Worm (Caenorhabditis elegans) whole organism, young adult: ENCODE measurements around the gene lido-6.

Experiments
- F23B12.7 ChIP-seq: sonication (generic microtip); optimal IDR thresholded peaks from 2 replicates; lab custom pipeline; 2017; ENCODE audit warnings: missing genetic modification characterization, mild to moderate bottlenecking, missing compliant biosample characterization, antibody characterized with exemption, moderate library complexity; ENCODE audit not compliant: insufficient read depth
- F37B4.10 ChIP-seq: fragments of 200-800 bp; sonication (Bioruptor generic); IDR thresholded peaks from 2 replicates; pipeline ENCODE4 v1.3.6; 2022; ENCODE audit warnings: missing genetic modification characterization, missing compliant biosample characterization
- F39B2.1 ChIP-seq: fragments of 200-800 bp; sonication (Bioruptor generic); IDR thresholded peaks from 2 replicates; pipeline ENCODE4 v1.3.6; 2022; ENCODE audit warnings: missing genetic modification reagents, missing genetic modification characterization, missing compliant biosample characterization
- F57A8.1 ChIP-seq: fragments of 200-800 bp; sonication (Bioruptor generic); optimal IDR thresholded peaks from 2 replicates; lab custom pipeline; 2018; ENCODE audit warnings: mild to moderate bottlenecking, missing genetic modification characterization, moderate library complexity, missing compliant biosample characterization
- K11D2.4 ChIP-seq: fragments of 200-800 bp; sonication (Bioruptor generic); IDR thresholded peaks from 2 replicates; pipeline ENCODE4 v1.3.6; 2022; ENCODE audit warnings: missing genetic modification reagents, missing genetic modification characterization, missing compliant biosample characterization
- K12H6.12 ChIP-seq: fragments of 200-800 bp; sonication (Bioruptor generic); optimal IDR thresholded peaks from 2 replicates; lab custom pipeline; 2018; ENCODE audit warnings: mild to moderate bottlenecking, missing genetic modification characterization, missing compliant biosample characterization
- T07F8.4 ChIP-seq: sonication (generic microtip); optimal IDR thresholded peaks from 2 replicates; lab custom pipeline; 2016; ENCODE audit warnings: mild to moderate bottlenecking, missing genetic modification characterization, moderate library complexity, missing compliant biosample characterization
- aptf-2 ChIP-seq: fragments of 200-800 bp; sonication (Bioruptor generic); conservative IDR thresholded peaks from 2 replicates; pipeline ENCODE4 v1.3.6; 2022; ENCODE audit warnings: missing genetic modification reagents, missing genetic modification characterization, missing compliant biosample characterization
- ceh-100 ChIP-seq: fragments of 200-800 bp; sonication (Bioruptor generic); IDR thresholded peaks from 2 replicates; pipeline ENCODE4 v1.3.6; 2022; ENCODE audit warnings: missing genetic modification reagents, missing genetic modification characterization, missing compliant biosample characterization
- ceh-58 ChIP-seq: fragments of 200-800 bp; sonication (Bioruptor generic); IDR thresholded peaks from 2 replicates; pipeline ENCODE4 v1.3.6; 2022; ENCODE audit warnings: missing genetic modification characterization, missing compliant biosample characterization
- ceh-91 ChIP-seq: fragments of 200-800 bp; sonication (Bioruptor generic); IDR thresholded peaks from 2 replicates; pipeline ENCODE4 v1.3.6; 2022; ENCODE audit warnings: missing genetic modification reagents, missing genetic modification characterization, missing compliant biosample characterization
- die-1 ChIP-seq: sonication (generic microtip); optimal IDR thresholded peaks from 2 replicates; lab custom pipeline; 2016; ENCODE audit warnings: missing genotype, mild to moderate bottlenecking, missing genetic modification characterization, missing compliant biosample characterization
- dpl-1 ChIP-seq: fragments of 150-350 bp; optimal IDR thresholded peaks from 2 replicates; lab custom pipeline; 2014; ENCODE audit warnings: missing biosample characterization, missing genetic modification reagents, missing genetic modification characterization
- efl-1 ChIP-seq: fragments of 150-350 bp; optimal IDR thresholded peaks from 2 replicates; lab custom pipeline; 2014; ENCODE audit warnings: missing biosample characterization, missing genetic modification reagents, missing genetic modification characterization
- egl-18 ChIP-seq: fragments of 200-800 bp; sonication (Bioruptor generic); IDR thresholded peaks from 2 replicates; pipeline ENCODE4 v1.3.6; 2022; ENCODE audit warnings: missing genetic modification reagents, missing genetic modification characterization, missing compliant biosample characterization
- hlh-12 ChIP-seq: sonication (generic microtip); optimal IDR thresholded peaks from 2 replicates; lab custom pipeline; 2016; ENCODE audit warnings: missing genetic modification characterization, missing compliant biosample characterization
- hlh-26 ChIP-seq: fragments of 200-800 bp; sonication (Bioruptor generic); conservative IDR thresholded peaks from 2 replicates; pipeline ENCODE4 v1.3.6; 2022; ENCODE audit warnings: missing genetic modification reagents, missing genetic modification characterization, missing compliant biosample characterization
- hrde-1 ChIP-seq: sonication (generic microtip); optimal IDR thresholded peaks from 2 replicates; lab custom pipeline; 2016; ENCODE audit warnings: missing genetic modification characterization, mild to moderate bottlenecking, missing compliant biosample characterization, moderate library complexity, missing genotype, missing genetic modification reagents, borderline replicate concordance
- lin-54 ChIP-seq: fragments of 200-800 bp; sonication (Bioruptor generic); optimal IDR thresholded peaks from 2 replicates; lab custom pipeline; 2018; ENCODE audit warnings: mild to moderate bottlenecking, missing genetic modification characterization, missing compliant biosample characterization
- lir-1 ChIP-seq: fragments of 200-800 bp; sonication (Bioruptor generic); conservative IDR thresholded peaks from 2 replicates; pipeline ENCODE4 v1.3.6; 2022; ENCODE audit warnings: missing genetic modification reagents, missing genetic modification characterization, missing compliant biosample characterization
- lsy-27 ChIP-seq: sonication (generic microtip); optimal IDR thresholded peaks from 2 replicates; lab custom pipeline; 2017; ENCODE audit warnings: missing genetic modification characterization, mild to moderate bottlenecking, missing compliant biosample characterization, antibody characterized with exemption, missing genotype, borderline replicate concordance; ENCODE audit not compliant: insufficient read depth
- madf-3 ChIP-seq: fragments of 200-800 bp; sonication (Bioruptor generic); IDR thresholded peaks from 2 replicates; pipeline ENCODE4 v1.3.6; 2022; ENCODE audit warnings: missing genetic modification reagents, missing genetic modification characterization, missing compliant biosample characterization
- mes-4 ChIP-seq: sonication (generic microtip); optimal IDR thresholded peaks from 2 replicates; lab custom pipeline; 2016; ENCODE audit warnings: missing genotype, missing genetic modification characterization, missing compliant biosample characterization
- nfya-2 ChIP-seq: fragments of 200-800 bp; sonication (Bioruptor generic); IDR thresholded peaks from 2 replicates; pipeline ENCODE4 v1.3.6; 2022; ENCODE audit warnings: missing genetic modification reagents, missing genetic modification characterization, missing compliant biosample characterization
- nhr-120 ChIP-seq: fragments of 200-800 bp; sonication (Bioruptor generic); IDR thresholded peaks from 2 replicates; pipeline ENCODE4 v1.3.6; 2022; ENCODE audit warnings: missing genetic modification characterization, missing compliant biosample characterization
- nhr-27 ChIP-seq: fragments of 200-800 bp; sonication (Bioruptor generic); optimal IDR thresholded peaks from 2 replicates; lab custom pipeline; 2018; ENCODE audit warnings: mild to moderate bottlenecking, missing genetic modification characterization, moderate library complexity, missing compliant biosample characterization
- pbrm-1 ChIP-seq: fragments of 200-800 bp; sonication (Bioruptor generic); IDR thresholded peaks from 2 replicates; pipeline ENCODE4 v1.3.6; 2022; ENCODE audit warnings: missing genetic modification reagents, missing genetic modification characterization, missing compliant biosample characterization
- rec-8 ChIP-seq, 2 experiments: sonication (generic microtip); optimal IDR thresholded peaks; 2 replicates each; lab custom pipeline; 2016; ENCODE audit warnings: mild to moderate bottlenecking in 2 of 2, missing genetic modification characterization in 2 of 2, missing genetic modification reagents in 2 of 2, missing genotype in 2 of 2, missing biosample characterization in 1 of 2, missing compliant biosample characterization in 1 of 2, moderate library complexity in 1 of 2
- repo-1 ChIP-seq: sonication (generic microtip); optimal IDR thresholded peaks from 2 replicates; lab custom pipeline; 2017; ENCODE audit warnings: mild to moderate bottlenecking, missing genetic modification characterization, missing compliant biosample characterization
- sdz-38 ChIP-seq: sonication (generic microtip); optimal IDR thresholded peaks from 2 replicates; lab custom pipeline; 2016; ENCODE audit warnings: missing genotype, missing genetic modification characterization, missing compliant biosample characterization
- snpc-1.1 ChIP-seq: sonication (generic microtip); optimal IDR thresholded peaks from 2 replicates; lab custom pipeline; 2017; ENCODE audit warnings: missing genetic modification characterization, mild to moderate bottlenecking, missing compliant biosample characterization, antibody characterized with exemption, moderate library complexity, missing genotype, missing genetic modification reagents; ENCODE audit not compliant: insufficient read depth
- snpc-1.3 ChIP-seq: sonication (generic microtip); optimal IDR thresholded peaks from 2 replicates; lab custom pipeline; 2017; ENCODE audit warnings: missing genetic modification characterization, mild to moderate bottlenecking, missing compliant biosample characterization, antibody characterized with exemption, moderate library complexity, missing genotype, missing genetic modification reagents; ENCODE audit not compliant: insufficient read depth
- somi-1 ChIP-seq: fragments of 200-800 bp; sonication (Bioruptor generic); optimal IDR thresholded peaks from 2 replicates; lab custom pipeline; 2018; ENCODE audit warnings: mild to moderate bottlenecking, missing genetic modification characterization, missing compliant biosample characterization
- tbp1 ChIP-seq: fragments of 200-800 bp; sonication (Bioruptor generic); optimal IDR thresholded peaks from 2 replicates; lab custom pipeline; 2018; ENCODE audit warnings: mild to moderate bottlenecking, missing genetic modification characterization, missing compliant biosample characterization
- unc-62 ChIP-seq: fragments of 150-350 bp; optimal IDR thresholded peaks from 2 replicates; lab custom pipeline; 2014; ENCODE audit warnings: missing biosample characterization, missing genetic modification reagents, missing genetic modification characterization
- zfh-2 ChIP-seq: fragments of 200-800 bp; sonication (Bioruptor generic); conservative IDR thresholded peaks from 2 replicates; pipeline ENCODE4 v1.3.6; 2022; ENCODE audit warnings: missing genetic modification reagents, missing genetic modification characterization, missing compliant biosample characterization
- zim-3 ChIP-seq: sonication (generic microtip); optimal IDR thresholded peaks from 2 replicates; lab custom pipeline; 2017; ENCODE audit warnings: mild to moderate bottlenecking, missing genetic modification characterization, moderate library complexity, missing compliant biosample characterization
- ztf-18 ChIP-seq: sonication (generic microtip); optimal IDR thresholded peaks from 2 replicates; lab custom pipeline; 2016; ENCODE audit warnings: missing genotype, mild to moderate bottlenecking, missing genetic modification characterization, missing compliant biosample characterization
- ztf-25 ChIP-seq: fragments of 200-800 bp; sonication (Bioruptor generic); IDR thresholded peaks from 2 replicates; pipeline ENCODE4 v1.3.6; 2022; ENCODE audit warnings: missing genetic modification reagents, missing genetic modification characterization, missing compliant biosample characterization

lido-6 gene

ce11 chrX:17110555-17110954 lies 4.4 kb downstream of the lido-6 start, which contains the start of gene lido-5 (continued):
- TF ChIP-seq madf-3 (no peak), sdz-38 (tag; lab: Kevin White, UChicago) (no peak), F37B4.10 (no peak), snpc-1.1 (tag; lab: Kevin White, UChicago) (no peak), dpl-1 (GFP tag; lab: Kevin White, UChicago) (no peak)

ce11 chrX:17107670-17108069 lies 7.3 kb downstream of the lido-6 start, which contains the start of gene lido-4:
Gene lido-4, minus strand, starts transcription at chrX:17107770.
- TF ChIP-seq mes-4 (tag; lab: Kevin White, UChicago) = no peak
- no peak for TF ChIP-seq die-1
- no peak for TF ChIP-seq ztf-25 (GFP tag; lab: Robert Waterston, UW)
- no peak for TF ChIP-seq K11D2.4 (GFP tag; lab: Robert Waterston, UW)
- no peak for TF ChIP-seq repo-1 (tag; lab: Kevin White, UChicago)
- TF ChIP-seq hlh-12 (tag; lab: Kevin White, UChicago) = no peak
- TF ChIP-seq lsy-27 (tag; lab: Kevin White, UChicago) = no peak
- no peak for TF ChIP-seq F57A8.1 (GFP tag; lab: Kevin White, UChicago)
- no peak for TF ChIP-seq nfya-2 (GFP tag; lab: Robert Waterston, UW)
- no peak for TF ChIP-seq efl-1 (GFP tag; lab: Kevin White, UChicago)
- no peak for TF ChIP-seq ceh-91
- TF ChIP-seq hlh-26 (GFP tag; lab: Robert Waterston, UW) = no peak
- TF ChIP-seq nhr-120 (GFP tag; lab: Robert Waterston, UW) = no peak
- TF ChIP-seq ceh-100 (GFP tag; lab: Robert Waterston, UW) = no peak
- TF ChIP-seq unc-62 (GFP tag; lab: Kevin White, UChicago) = no peak
- TF ChIP-seq somi-1 (GFP tag; lab: Kevin White, UChicago) = no peak

- TF ChIP-seq ceh-58 (GFP tag; lab: Robert Waterston, UW) = no peak
Measured at ce11 chrX:17100656-17101055, 14.3 kb downstream of the lido-6 start, which contains the start of gene lido-2. Gene lido-2, minus strand, starts transcription at chrX:17100756.

- no peak for TF ChIP-seq die-1
- no peak for TF ChIP-seq K12H6.12 (tag; lab: Kevin White, UChicago)
- no peak for TF ChIP-seq snpc-1.3 (tag; lab: Kevin White, UChicago)
- TF ChIP-seq zim-3 (tag; lab: Kevin White, UChicago) = no peak
- TF ChIP-seq lin-54 (GFP tag; lab: Kevin White, UChicago) = no peak
- TF ChIP-seq pbrm-1 (GFP tag; lab: Robert Waterston, UW) = no peak
- TF ChIP-seq aptf-2 = no peak
- TF ChIP-seq zfh-2 (GFP tag; lab: Robert Waterston, UW) = no peak
- TF ChIP-seq rec-8 (tag; optimal IDR thresholded peaks at IDR 0.05; lab: Kevin White, UChicago) = no peak
- no peak for TF ChIP-seq lir-1 (GFP tag; lab: Robert Waterston, UW)
- no peak for TF ChIP-seq F23B12.7 (tag; lab: Kevin White, UChicago)
- no peak for TF ChIP-seq hrde-1
- TF ChIP-seq ztf-18 = no peak
- TF ChIP-seq F39B2.1 (GFP tag; lab: Robert Waterston, UW) = no peak
- no peak for TF ChIP-seq nhr-27 (tag; lab: Kevin White, UChicago)
- no peak for TF ChIP-seq tbp1
- TF ChIP-seq T07F8.4 (tag; lab: Kevin White, UChicago) = no peak
- no peak for TF ChIP-seq egl-18 (GFP tag; lab: Robert Waterston, UW)
Measured at ce11 chrX:17096508-17097234, 18.3 kb downstream of the lido-6 start, which contains the start of gene lido-1. Gene lido-1, minus strand, starts transcription at chrX:17096558.
